Fruit fly (Drosophila melanogaster): ENCODE results near the gene CG11155.

DNA sequence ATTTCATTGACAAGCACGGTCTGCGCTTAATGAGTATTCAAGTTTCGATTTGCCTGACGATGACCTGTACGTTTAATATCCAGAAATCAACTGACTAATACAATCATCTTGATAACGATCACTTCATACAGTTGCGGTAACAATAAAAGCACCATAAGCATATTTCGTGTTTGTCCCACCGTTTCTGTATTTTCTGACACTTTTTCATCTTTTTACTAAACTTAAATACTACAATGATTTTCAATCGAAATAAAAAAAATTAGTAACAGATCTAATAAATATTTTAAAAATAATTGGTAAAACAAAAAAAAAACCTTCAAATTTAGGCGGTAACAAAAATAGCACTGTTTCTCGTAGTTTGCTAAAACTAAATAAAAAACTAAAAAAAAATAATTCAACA is 35.7 kb downstream of the CG11155 start, which contains the start of gene CG32017:
- no peak for TF ChIP-seq GATAd (GFP tag; optimal IDR thresholded peaks at IDR 0.05)
- no peak for TF ChIP-seq OdsH (GFP tag; optimal IDR thresholded peaks at IDR 0.05)
- TF ChIP-seq Hr78 (GFP tag; optimal IDR thresholded peaks at IDR 0.05), result no peak
- TF ChIP-seq Sp1 (GFP tag; optimal IDR thresholded peaks at IDR 0.05), result no peak
- no peak for TF ChIP-seq Rel (GFP tag; optimal IDR thresholded peaks at IDR 0.05)
- no peak for TF ChIP-seq Rel (tag; optimal IDR thresholded peaks at IDR 0.05)
- no peak for TF ChIP-seq sage (GFP tag; optimal IDR thresholded peaks at IDR 0.05)
- no peak for TF ChIP-seq Myc (optimal IDR thresholded peaks at IDR 0.05)
- TF ChIP-seq CrebA (GFP tag; optimal IDR thresholded peaks at IDR 0.05; ENCODE audit: borderline replicate concordance), result no peak
- TF ChIP-seq usp (GFP tag; optimal IDR thresholded peaks at IDR 0.05), result no peak
- no peak for TF ChIP-seq Dfd (GFP tag; optimal IDR thresholded peaks at IDR 0.05)
- TF ChIP-seq Jra (GFP tag; optimal IDR thresholded peaks at IDR 0.05), result no peak
